Worm (Caenorhabditis elegans) whole organism, young adult: ENCODE measurements around the gene clec-196.

ENCODE experiments used
- F37B4.10 ChIP-seq: fragments of 200-800 bp; sonication (Bioruptor generic); IDR thresholded peaks from 2 replicates; pipeline ENCODE4 v1.3.6; 2022; ENCODE audit warnings: missing genetic modification characterization, missing compliant biosample characterization
- T26A5.8 ChIP-seq: sonication (generic microtip); optimal IDR thresholded peaks from 2 replicates; lab custom pipeline; 2016; ENCODE audit warnings: missing genetic modification characterization, missing compliant biosample characterization
- ama-1 ChIP-seq, 3 experiments: fragments of 150-350 bp in 1 of 3; sonication (generic microtip) in 2 of 3; optimal IDR thresholded peaks; 2 replicates each; lab custom pipeline; 2014 to 2018; ENCODE audit warnings: missing biosample characterization in 2 of 3, missing genetic modification characterization in 2 of 3, missing genetic modification reagents in 2 of 3
- attf-6 ChIP-seq: fragments of 200-800 bp; sonication (Bioruptor generic); IDR thresholded peaks from 2 replicates; pipeline ENCODE4 v1.3.6; 2022; ENCODE audit warnings: missing genetic modification reagents, missing genetic modification characterization, missing compliant biosample characterization
- bed-1 ChIP-seq: fragments of 200-800 bp; sonication (Bioruptor generic); IDR thresholded peaks from 2 replicates; pipeline ENCODE4 v1.3.6; 2022; ENCODE audit warnings: missing genetic modification reagents, missing genetic modification characterization, missing compliant biosample characterization
- hlh-12 ChIP-seq: sonication (generic microtip); optimal IDR thresholded peaks from 2 replicates; lab custom pipeline; 2016; ENCODE audit warnings: missing genetic modification characterization, missing compliant biosample characterization
- madf-10 ChIP-seq: sonication (generic microtip); optimal IDR thresholded peaks from 2 replicates; lab custom pipeline; 2016; ENCODE audit warnings: mild to moderate bottlenecking, missing genetic modification characterization, missing compliant biosample characterization
- nhr-90 ChIP-seq: sonication (generic microtip); optimal IDR thresholded peaks from 2 replicates; lab custom pipeline; 2016; ENCODE audit warnings: missing genotype, mild to moderate bottlenecking, missing genetic modification characterization, missing compliant biosample characterization
- rec-8 ChIP-seq, 2 experiments: sonication (generic microtip); optimal IDR thresholded peaks; 2 replicates each; lab custom pipeline; 2016; ENCODE audit warnings: mild to moderate bottlenecking in 2 of 2, missing genetic modification characterization in 2 of 2, missing genetic modification reagents in 2 of 2, missing genotype in 2 of 2, missing biosample characterization in 1 of 2, missing compliant biosample characterization in 1 of 2, moderate library complexity in 1 of 2
- tbx-9 ChIP-seq: sonication (generic microtip); optimal IDR thresholded peaks from 2 replicates; lab custom pipeline; 2016; ENCODE audit warnings: borderline replicate concordance, missing genetic modification characterization, inconsistent platforms, missing compliant biosample characterization
- unc-130 ChIP-seq: sonication (generic microtip); optimal IDR thresholded peaks from 2 replicates; lab custom pipeline; 2016; ENCODE audit warnings: missing genetic modification reagents, missing genetic modification characterization, missing compliant biosample characterization
- xnd-1 ChIP-seq: sonication (generic microtip); optimal IDR thresholded peaks from 2 replicates; lab custom pipeline; 2016; ENCODE audit warnings: missing genotype, missing genetic modification reagents, missing genetic modification characterization, missing compliant biosample characterization

DNA sequence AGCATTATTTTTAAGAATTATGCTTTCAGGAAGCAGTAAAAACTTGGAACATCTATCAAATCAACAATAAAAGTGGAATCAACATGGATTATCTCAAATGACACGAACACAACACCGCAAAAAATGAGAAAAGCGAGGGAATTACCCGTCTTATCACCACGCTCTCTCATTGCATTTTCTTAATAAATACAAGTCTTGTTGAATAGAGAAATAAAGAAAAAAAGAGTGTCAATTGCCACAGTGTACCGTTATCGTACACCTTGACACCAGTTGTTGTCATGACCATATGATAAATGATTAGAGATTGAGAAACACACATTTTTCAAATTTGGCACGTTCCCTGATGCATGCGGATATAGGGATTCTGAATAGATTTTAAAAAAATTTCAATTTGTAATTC lies 13.0 kb upstream of the clec-196 start:
- TF ChIP-seq hlh-12 (tag; lab: Kevin White, UChicago) (no peak), F37B4.10 (GFP tag; lab: Robert Waterston, UW) (no peak), ama-1 (optimal IDR thresholded peaks at IDR 0.05; lab: Kevin White, UChicago) (no peak), ama-1 (GFP tag; optimal IDR thresholded peaks at IDR 0.05; lab: Kevin White, UChicago) (no peak), T26A5.8 (tag; lab: Kevin White, UChicago) (no peak), madf-10 (no peak), tbx-9 (tag; lab: Kevin White, UChicago) (no peak), nhr-90 (tag; lab: Kevin White, UChicago) (peak; percentile 6), rec-8 (tag; optimal IDR thresholded peaks at IDR 0.05; lab: Kevin White, UChicago) (no peak), attf-6 (GFP tag; lab: Robert Waterston, UW) (no peak), xnd-1 (no peak), bed-1 (GFP tag; lab: Robert Waterston, UW) (no peak), unc-130 (GFP tag; lab: Kevin White, UChicago) (no peak)
